Fruit fly (Drosophila melanogaster): ENCODE results near the gene primo-1.

primo-1 gene

DNA sequence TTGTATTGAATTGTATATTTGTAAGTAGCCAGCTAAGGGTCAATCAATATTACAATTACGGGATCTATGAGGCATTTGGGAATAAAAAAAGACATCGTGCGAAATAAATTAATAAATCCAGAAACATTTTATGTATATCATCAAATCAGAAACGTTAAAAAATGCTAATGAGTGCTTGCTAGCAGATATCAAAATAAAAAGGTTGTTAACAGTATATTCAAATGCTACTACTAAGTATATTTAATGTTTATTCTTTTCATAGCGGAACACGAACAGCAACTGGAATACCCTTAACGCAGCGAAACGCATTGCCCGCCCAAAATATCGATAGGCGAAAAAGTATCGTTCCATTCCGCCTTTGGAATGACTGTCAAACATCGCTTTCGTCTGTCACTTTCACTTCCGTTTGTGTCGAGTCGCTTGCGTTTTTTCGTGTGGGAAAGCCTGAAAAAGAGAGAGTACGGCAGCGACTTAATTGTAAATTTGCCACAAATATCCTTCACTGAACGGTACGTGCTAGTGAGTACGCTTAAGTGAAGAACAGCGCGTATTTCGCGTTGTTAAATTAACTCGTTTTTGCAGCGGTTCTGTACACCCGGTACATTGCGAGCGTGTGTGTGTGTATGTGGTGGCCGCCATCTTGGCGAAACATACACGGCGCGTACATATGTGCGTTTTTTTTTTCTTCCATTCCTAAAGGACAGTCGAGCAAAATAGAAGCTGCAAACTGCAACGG is 50.5 kb downstream of the primo-1 start, which contains the start of gene B52 (continued):
- TF ChIP-seq CG11723 (GFP tag; optimal IDR thresholded peaks at IDR 0.05) = peak; percentile 47
- TF ChIP-seq Taf1 (GFP tag; IDR thresholded peaks at IDR 0.05) = no peak; the same call in 1 of the 2 replicates
- TF ChIP-seq ato (GFP tag; IDR thresholded peaks at IDR 0.05; ENCODE audit: partially characterized antibody) = no peak
- no peak for TF ChIP-seq kay (GFP tag; optimal IDR thresholded peaks at IDR 0.05)
- TF ChIP-seq bigmax (GFP tag; optimal IDR thresholded peaks at IDR 0.05) = peak; percentile 51
- TF ChIP-seq sisA (GFP tag; IDR thresholded peaks at IDR 0.05) = peak; percentile 62
- TF ChIP-seq CG18619 (GFP tag; optimal IDR thresholded peaks at IDR 0.05) = peak; percentile 72
- TF ChIP-seq CG3281 (GFP tag; optimal IDR thresholded peaks at IDR 0.05) = peak; percentile 81
- peak; percentile 9 for TF ChIP-seq CG4617 (GFP tag; optimal IDR thresholded peaks at IDR 0.05; ENCODE audit: borderline replicate concordance)
- no peak for TF ChIP-seq grn (GFP tag; optimal IDR thresholded peaks at IDR 0.05)
- TF ChIP-seq fd3F (GFP tag; optimal IDR thresholded peaks at IDR 0.05) = peak; percentile 34
- TF ChIP-seq CG2875 (GFP tag; optimal IDR thresholded peaks at IDR 0.05) = peak; percentile 53
- TF ChIP-seq twi (tag; optimal IDR thresholded peaks at IDR 0.05) = no peak
- TF ChIP-seq CG12236 (GFP tag; optimal IDR thresholded peaks at IDR 0.05) = peak; percentile 1
- TF ChIP-seq mirr (GFP tag; optimal IDR thresholded peaks at IDR 0.05) = peak; percentile 88
- no peak for TF ChIP-seq CG11504 (tag; optimal IDR thresholded peaks at IDR 0.05)
- no peak for TF ChIP-seq Atf3 (GFP tag; optimal IDR thresholded peaks at IDR 0.05)
- TF ChIP-seq lov (optimal IDR thresholded peaks at IDR 0.05) = no peak
- peak; percentile 69; the same call in 1 of the 3 replicates for TF ChIP-seq lov (GFP tag; IDR thresholded peaks at IDR 0.05)
- TF ChIP-seq CG1832 (GFP tag; optimal IDR thresholded peaks at IDR 0.05) = no peak
- peak; percentile 41 for TF ChIP-seq Lhr (GFP tag; optimal IDR thresholded peaks at IDR 0.05)
- peak; percentile 86 for TF ChIP-seq kni (GFP tag; optimal IDR thresholded peaks at IDR 0.05)
- no peak for TF ChIP-seq Poxn (GFP tag; IDR thresholded peaks at IDR 0.05)
- TF ChIP-seq bcd (GFP tag; optimal IDR thresholded peaks at IDR 0.05) = peak; percentile 78
- TF ChIP-seq CG7987 (GFP tag; optimal IDR thresholded peaks at IDR 0.05) = peak; percentile 93
- no peak for TF ChIP-seq GATAe (GFP tag; conservative IDR thresholded peaks at IDR 0.05)
- TF ChIP-seq Dref (GFP tag; IDR thresholded peaks at IDR 0.05) = peak; percentile 80
- TF ChIP-seq esg (GFP tag; conservative IDR thresholded peaks at IDR 0.05) = peak; percentile 59
- peak; percentile 93 for TF ChIP-seq CG12659 (GFP tag; optimal IDR thresholded peaks at IDR 0.05)
- TF ChIP-seq CG14667 (GFP tag; IDR thresholded peaks at IDR 0.05) = peak; percentile 68; the same call in 1 of the 2 replicates
- peak; percentile 68 for TF ChIP-seq Side (GFP tag; optimal IDR thresholded peaks at IDR 0.05)
- peak; percentile 70 for TF ChIP-seq Hey (tag; optimal IDR thresholded peaks at IDR 0.05)
- TF ChIP-seq nerfin-2 (GFP tag; IDR thresholded peaks at IDR 0.05; ENCODE audit: partially characterized antibody) = no peak
- peak; percentile 34 for TF ChIP-seq Chrac-16 (GFP tag; optimal IDR thresholded peaks at IDR 0.05)
- TF ChIP-seq CG10147 (GFP tag; optimal IDR thresholded peaks at IDR 0.05) = peak; percentile 42
- TF ChIP-seq CG10431 (GFP tag; optimal IDR thresholded peaks at IDR 0.05) = peak; percentile 98
- no peak; the same call in 1 of the 2 replicates for TF ChIP-seq Gsc (GFP tag; IDR thresholded peaks at IDR 0.05)
- peak; percentile 37 for TF ChIP-seq Camta (GFP tag; optimal IDR thresholded peaks at IDR 0.05)
- peak; percentile 29 for TF ChIP-seq jumu (GFP tag; optimal IDR thresholded peaks at IDR 0.05)
- peak; percentile 62; the same call in 1 of the 2 replicates for TF ChIP-seq ttk (GFP tag; IDR thresholded peaks at IDR 0.05)
- TF ChIP-seq HLHmδ (GFP tag; optimal IDR thresholded peaks at IDR 0.05) = peak; percentile 90
- no peak for TF ChIP-seq sc (optimal IDR thresholded peaks at IDR 0.05)
- peak; percentile 23 for TF ChIP-seq sc (GFP tag; optimal IDR thresholded peaks at IDR 0.05)
- TF ChIP-seq Adf1 (GFP tag; IDR thresholded peaks at IDR 0.05) = peak; percentile 24; the same call in 1 of the 2 replicates
- peak; percentile 79 for TF ChIP-seq CG33557 (GFP tag; optimal IDR thresholded peaks at IDR 0.05)
- TF ChIP-seq CG18599 (GFP tag; optimal IDR thresholded peaks at IDR 0.05) = peak; percentile 60
- no peak for TF ChIP-seq h (optimal IDR thresholded peaks at IDR 0.05)
- TF ChIP-seq Med (GFP tag) = peak; percentile 97
- no peak for TF ChIP-seq ro (GFP tag; IDR thresholded peaks at IDR 0.05)
- TF ChIP-seq CG10366 (GFP tag; IDR thresholded peaks at IDR 0.05) = peak; percentile 36
